Fruit fly (Drosophila melanogaster) whole organism, prepupa: ENCODE results near the gene CG10809.
A peak's percentile ranks its signal among the peaks of the same experiment; 100 is the strongest.

Experiments used
- Blimp-1 ChIP-seq: fragments of 200-800 bp; sonication (Bioruptor generic); optimal IDR thresholded peaks from 3 replicates; lab custom pipeline; 2017; ENCODE audit warnings: missing biosample characterization, missing genetic modification characterization, mild to moderate bottlenecking, moderate library complexity, missing genetic modification reagents
- CG10669 ChIP-seq: fragments of 200-800 bp; sonication (Bioruptor generic); optimal IDR thresholded peaks from 3 replicates; lab custom pipeline; 2018; ENCODE audit warnings: missing biosample characterization, mild to moderate bottlenecking, missing genetic modification characterization, moderate library complexity
- CG11294 ChIP-seq: fragments of 200-800 bp; sonication (Bioruptor generic); IDR thresholded peaks from 2 replicates; pipeline ENCODE4 v1.3.6; 2022; ENCODE audit warnings: missing biosample characterization, missing genetic modification characterization
- CG11902 ChIP-seq: fragments of 200-800 bp; sonication (Bioruptor generic); optimal IDR thresholded peaks from 3 replicates; lab custom pipeline; 2016; ENCODE audit warnings: missing biosample characterization, missing genetic modification characterization
- CG15336 ChIP-seq: fragments of 200-800 bp; sonication (Bioruptor generic); IDR thresholded peaks from 2 replicates; pipeline ENCODE4 v1.3.6; 2022; ENCODE audit warnings: missing biosample characterization, missing genetic modification characterization
- CG1621 ChIP-seq: fragments of 200-800 bp; sonication (Bioruptor generic); optimal IDR thresholded peaks from 3 replicates; lab custom pipeline; 2018; ENCODE audit warnings: missing biosample characterization, mild to moderate bottlenecking, missing genetic modification characterization
- CG16779 ChIP-seq: fragments of 200-800 bp; sonication (Bioruptor generic); optimal IDR thresholded peaks from 3 replicates; lab custom pipeline; 2017; ENCODE audit warnings: missing biosample characterization, mild to moderate bottlenecking, missing genetic modification characterization
- CG3032 ChIP-seq: fragments of 200-800 bp; optimal IDR thresholded peaks from 2 replicates; lab custom pipeline; 2019; ENCODE audit warnings: missing biosample characterization, mild to moderate bottlenecking, missing genetic modification characterization, moderate library complexity
- CG32006 ChIP-seq: fragments of 200-800 bp; sonication (Bioruptor generic); optimal IDR thresholded peaks from 3 replicates; lab custom pipeline; 2017; ENCODE audit warnings: missing biosample characterization, mild to moderate bottlenecking, missing genetic modification characterization
- CG3919 ChIP-seq: fragments of 200-800 bp; sonication (Bioruptor generic); optimal IDR thresholded peaks from 3 replicates; lab custom pipeline; 2016; ENCODE audit warnings: missing biosample characterization, missing genetic modification characterization
- CG4318 ChIP-seq: fragments of 200-800 bp; sonication (Bioruptor generic); optimal IDR thresholded peaks from 3 replicates; lab custom pipeline; 2017; ENCODE audit warnings: missing biosample characterization, mild to moderate bottlenecking, missing genetic modification characterization
- CG6163 ChIP-seq: fragments of 200-800 bp; sonication (Bioruptor generic); IDR thresholded peaks from 3 replicates; pipeline ENCODE4 v1.3.6; 2022; ENCODE audit warnings: missing biosample characterization, missing genetic modification characterization
- CG6276 ChIP-seq: fragments of 200-800 bp; sonication (Bioruptor generic); optimal IDR thresholded peaks from 2 replicates; lab custom pipeline; 2017; ENCODE audit warnings: missing biosample characterization, mild to moderate bottlenecking, missing genetic modification characterization
- CG6808 ChIP-seq: fragments of 200-800 bp; sonication (Bioruptor generic); optimal IDR thresholded peaks from 3 replicates; lab custom pipeline; 2017; ENCODE audit warnings: missing biosample characterization, missing genetic modification characterization, mild to moderate bottlenecking, moderate library complexity, missing genetic modification reagents
- CG6854 ChIP-seq: fragments of 200-800 bp; sonication (Bioruptor generic); optimal IDR thresholded peaks from 2 replicates; lab custom pipeline; 2017; ENCODE audit warnings: missing biosample characterization, mild to moderate bottlenecking, missing genetic modification characterization
- CG7368 ChIP-seq: fragments of 200-800 bp; sonication (Bioruptor generic); optimal IDR thresholded peaks from 3 replicates; lab custom pipeline; 2016; ENCODE audit warnings: missing biosample characterization, missing genetic modification characterization
- CG8319 ChIP-seq: fragments of 200-800 bp; sonication (Bioruptor generic); optimal IDR thresholded peaks from 3 replicates; lab custom pipeline; 2016; ENCODE audit warnings: missing biosample characterization, missing genetic modification characterization
- CG9139 ChIP-seq: fragments of 200-800 bp; sonication (Bioruptor generic); optimal IDR thresholded peaks from 3 replicates; lab custom pipeline; 2017; ENCODE audit warnings: missing biosample characterization, mild to moderate bottlenecking, missing genetic modification characterization
- Eip75B ChIP-seq: fragments of 200-800 bp; sonication (Bioruptor generic); optimal IDR thresholded peaks from 3 replicates; lab custom pipeline; 2016; ENCODE audit warnings: missing biosample characterization, missing genetic modification characterization
- Eip93F ChIP-seq: fragments of 200-800 bp; sonication (Bioruptor generic); optimal IDR thresholded peaks from 2 replicates; lab custom pipeline; 2016; ENCODE audit warnings: missing biosample characterization, mild to moderate bottlenecking, missing genetic modification characterization
- Ets21C ChIP-seq: fragments of 200-800 bp; sonication (Bioruptor generic); optimal IDR thresholded peaks from 3 replicates; lab custom pipeline; 2016; ENCODE audit warnings: missing biosample characterization, missing genetic modification characterization
- Ets96B ChIP-seq: fragments of 200-800 bp; optimal IDR thresholded peaks from 2 replicates; lab custom pipeline; 2019; ENCODE audit warnings: missing biosample characterization, mild to moderate bottlenecking, missing genetic modification characterization, moderate library complexity
- Hr38 ChIP-seq: sonication (Bioruptor generic); optimal IDR thresholded peaks from 2 replicates; lab custom pipeline; 2016; ENCODE audit warnings: missing biosample characterization, missing genetic modification characterization
- Hr39 ChIP-seq: fragments of 200-800 bp; sonication (Bioruptor generic); optimal IDR thresholded peaks from 2 replicates; lab custom pipeline; 2016; ENCODE audit warnings: missing biosample characterization, missing genetic modification characterization
- Hr4 ChIP-seq: fragments of 200-800 bp; sonication (Bioruptor generic); optimal IDR thresholded peaks from 3 replicates; lab custom pipeline; 2016; ENCODE audit warnings: missing biosample characterization, missing genetic modification characterization
- Lpt ChIP-seq: fragments of 200-800 bp; sonication (Bioruptor generic); optimal IDR thresholded peaks from 3 replicates; lab custom pipeline; 2016; ENCODE audit warnings: missing biosample characterization, missing genetic modification characterization
- Met ChIP-seq: fragments of 200-800 bp; sonication (Bioruptor generic); optimal IDR thresholded peaks from 3 replicates; lab custom pipeline; 2016; ENCODE audit warnings: missing biosample characterization, missing genetic modification characterization
- Smox ChIP-seq: fragments of 200-800 bp; sonication (Bioruptor generic); optimal IDR thresholded peaks from 3 replicates; lab custom pipeline; 2016; ENCODE audit warnings: missing biosample characterization, missing genetic modification characterization
- Sox102F ChIP-seq: fragments of 200-800 bp; sonication (Bioruptor generic); optimal IDR thresholded peaks from 2 replicates; lab custom pipeline; 2016; ENCODE audit warnings: missing biosample characterization, mild to moderate bottlenecking, missing genetic modification characterization
- Sox14 ChIP-seq: fragments of 200-800 bp; sonication (Bioruptor generic); optimal IDR thresholded peaks from 3 replicates; lab custom pipeline; 2016; ENCODE audit warnings: missing biosample characterization, missing genetic modification characterization
- achi ChIP-seq: fragments of 200-800 bp; sonication (Bioruptor generic); optimal IDR thresholded peaks from 3 replicates; lab custom pipeline; 2016; ENCODE audit warnings: missing biosample characterization, missing genetic modification characterization
- cyc ChIP-seq: fragments of 200-800 bp; sonication (Bioruptor generic); optimal IDR thresholded peaks from 3 replicates; lab custom pipeline; 2016; ENCODE audit warnings: missing biosample characterization, missing genetic modification characterization
- dac ChIP-seq: fragments of 200-800 bp; sonication (Bioruptor generic); optimal IDR thresholded peaks from 2 replicates; lab custom pipeline; 2017; ENCODE audit warnings: missing biosample characterization, mild to moderate bottlenecking, missing genetic modification characterization
- dsx ChIP-seq: fragments of 200-800 bp; optimal IDR thresholded peaks from 3 replicates; lab custom pipeline; 2019; ENCODE audit warnings: missing biosample characterization, mild to moderate bottlenecking, missing genetic modification characterization, moderate library complexity; ENCODE audit not compliant: poor library complexity, severe bottlenecking
- eg ChIP-seq: fragments of 200-800 bp; sonication (Bioruptor generic); IDR thresholded peaks from 3 replicates; pipeline ENCODE4 v1.3.6; 2022; ENCODE audit warnings: missing biosample characterization, missing genetic modification characterization
- esn ChIP-seq: fragments of 200-800 bp; sonication (Bioruptor generic); optimal IDR thresholded peaks from 2 replicates; lab custom pipeline; 2016; ENCODE audit warnings: missing biosample characterization, mild to moderate bottlenecking, missing genetic modification characterization, moderate library complexity
- fd59A ChIP-seq: fragments of 200-800 bp; sonication (Bioruptor generic); optimal IDR thresholded peaks from 2 replicates; lab custom pipeline; 2017; ENCODE audit warnings: missing biosample characterization, mild to moderate bottlenecking, missing genetic modification characterization, missing genetic modification reagents
- fkh ChIP-seq: fragments of 200-800 bp; sonication (Bioruptor generic); optimal IDR thresholded peaks from 3 replicates; lab custom pipeline; 2017; ENCODE audit warnings: missing biosample characterization, mild to moderate bottlenecking, missing genetic modification characterization, moderate library complexity
- lz ChIP-seq: fragments of 200-800 bp; sonication (Bioruptor generic); optimal IDR thresholded peaks from 3 replicates; lab custom pipeline; 2016; ENCODE audit warnings: missing biosample characterization, missing genetic modification characterization
- net ChIP-seq: fragments of 200-800 bp; sonication (Bioruptor generic); optimal IDR thresholded peaks from 3 replicates; lab custom pipeline; 2016; ENCODE audit warnings: missing biosample characterization, missing genetic modification characterization
- pdm3 ChIP-seq: fragments of 200-800 bp; sonication (Bioruptor generic); optimal IDR thresholded peaks from 3 replicates; lab custom pipeline; 2016; ENCODE audit warnings: missing biosample characterization, missing genetic modification characterization
- salr ChIP-seq, 2 experiments: fragments of 200-800 bp; sonication (Bioruptor generic); optimal IDR thresholded peaks; 3 replicates each; lab custom pipeline; 2016 to 2018; ENCODE audit warnings: missing biosample characterization in 2 of 2, missing genetic modification characterization in 2 of 2, mild to moderate bottlenecking in 1 of 2
- spab ChIP-seq: fragments of 200-800 bp; sonication (Bioruptor generic); optimal IDR thresholded peaks from 2 replicates; lab custom pipeline; 2017; ENCODE audit warnings: missing biosample characterization, mild to moderate bottlenecking, missing genetic modification characterization, missing genetic modification reagents
- ss ChIP-seq, 2 experiments: fragments of 200-800 bp; sonication (Bioruptor generic); optimal IDR thresholded peaks; 2 replicates in 1 of 2; 3 replicates in 1 of 2; lab custom pipeline; 2017 to 2018; ENCODE audit warnings: mild to moderate bottlenecking in 2 of 2, missing biosample characterization in 2 of 2, missing genetic modification characterization in 2 of 2, moderate library complexity in 1 of 2
- svp ChIP-seq: fragments of 200-800 bp; sonication (Bioruptor generic); peaks from one replicate; lab custom pipeline; 2016; ENCODE audit warnings: missing biosample characterization, missing genetic modification characterization

CG10809 gene

DNA sequence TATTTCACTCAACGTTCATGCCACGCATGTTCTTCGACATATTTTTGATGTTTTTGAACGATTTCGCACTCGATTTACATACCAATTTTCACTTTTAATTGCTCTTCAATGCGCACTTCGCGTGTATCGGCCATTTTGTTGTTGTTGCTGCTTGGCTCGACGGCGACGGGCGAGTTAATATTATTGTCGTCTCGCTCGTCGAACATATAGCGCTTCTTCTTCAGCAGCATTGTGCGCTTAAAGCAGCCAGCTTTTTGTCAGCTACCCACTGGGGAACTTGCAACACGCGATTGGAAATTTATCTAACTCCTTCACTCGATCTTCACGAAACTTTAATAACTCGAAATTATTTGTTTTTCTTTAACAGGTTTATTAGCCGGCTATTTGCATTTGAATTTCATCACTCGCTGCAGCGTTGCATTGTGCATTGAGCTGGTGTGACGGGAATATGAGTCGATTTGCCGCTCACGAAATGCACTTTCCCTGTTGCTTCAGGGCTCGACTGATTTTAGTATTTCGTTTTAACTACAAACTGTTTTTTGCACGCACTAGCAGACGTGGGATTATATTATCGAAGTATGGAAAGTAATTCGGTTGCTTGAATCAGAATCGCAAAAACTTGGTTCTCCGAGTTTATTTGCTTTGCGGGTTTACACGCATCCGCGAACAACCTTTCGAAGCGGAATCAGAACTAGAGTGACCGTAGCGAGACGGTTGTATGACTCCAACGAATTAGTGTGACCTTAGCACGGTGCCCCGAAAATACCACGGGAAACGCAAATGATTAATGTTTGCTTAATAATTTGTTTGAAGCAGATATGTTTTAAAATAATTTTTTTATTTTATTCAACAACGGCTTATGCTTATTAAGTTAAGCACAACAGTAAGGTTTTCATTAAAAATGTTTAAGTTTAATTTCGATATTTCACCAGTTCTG lies 4.8 kb downstream of the CG10809 start, which contains the start of gene RasGAP1 (continued):
- TF ChIP-seq Eip75B (GFP tag; lab: Kevin White, UChicago) (no peak), Smox (GFP tag; lab: Kevin White, UChicago) (no peak), dac (GFP tag; lab: Kevin White, UChicago) (no peak), spab (GFP tag; lab: Kevin White, UChicago) (no peak), Blimp-1 (GFP tag; lab: Kevin White, UChicago) (peak; percentile 67), Ets21C (GFP tag; lab: Kevin White, UChicago) (no peak), fkh (GFP tag; lab: Kevin White, UChicago) (peak; percentile 79), eg (GFP tag; lab: Robert Waterston, UW) (0 out of 3 replicates have a peak, but pooled peaks have one; percentile 10), CG15336 (0 out of 2 replicates have a peak, but pooled peaks have one; percentile 8), fd59A (no peak), ss (GFP tag; optimal IDR thresholded peaks at IDR 0.05; lab: Kevin White, UChicago) (no peak), Hr38 (GFP tag; lab: Kevin White, UChicago) (no peak), cyc (GFP tag; lab: Kevin White, UChicago) (no peak)

DNA sequence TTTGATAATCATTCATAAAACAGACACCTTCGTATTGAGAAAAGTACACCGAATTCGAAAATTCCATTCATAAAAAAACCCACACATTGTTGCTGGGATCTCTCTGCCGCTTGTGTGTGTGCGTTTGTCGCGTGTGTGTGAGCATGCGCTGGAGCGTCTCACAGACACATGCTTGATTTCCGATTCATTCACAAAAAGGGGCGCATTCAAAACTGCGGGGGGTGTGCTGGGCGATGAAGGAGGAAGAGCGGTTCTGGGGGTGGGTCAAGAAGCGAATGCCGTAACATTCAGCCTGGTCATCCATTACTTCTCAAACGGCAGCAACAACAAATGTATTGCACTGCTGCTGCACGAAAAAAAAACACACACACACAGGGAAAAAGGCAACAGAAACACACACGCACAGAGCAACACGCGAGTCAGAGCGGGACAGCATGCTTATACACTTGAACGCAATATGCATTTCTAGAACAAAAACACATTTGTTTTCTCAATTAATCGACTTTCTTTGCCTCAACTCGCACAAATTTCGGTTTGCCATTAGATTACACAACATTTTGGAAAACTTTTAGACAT lies 5.7 kb downstream of the CG10809 start:
- TF ChIP-seq Hr39, result no peak
- no peak for TF ChIP-seq CG11902 (GFP tag; lab: Kevin White, UChicago)
- TF ChIP-seq Sox102F (GFP tag; lab: Kevin White, UChicago), result no peak
- no peak for TF ChIP-seq CG1621 (tag; lab: Kevin White, UChicago)
- no peak for TF ChIP-seq CG4318
- peak in 1 of 2 experiments; percentile 7 for TF ChIP-seq salr (GFP tag; optimal IDR thresholded peaks at IDR 0.05; lab: Kevin White, UChicago)
- no peak for TF ChIP-seq Ets21C (GFP tag; lab: Kevin White, UChicago)
- no peak for TF ChIP-seq CG11294
- no peak for TF ChIP-seq achi (GFP tag; lab: Kevin White, UChicago)
- TF ChIP-seq dsx (GFP tag; lab: Kevin White, UChicago), result peak; percentile 95
- TF ChIP-seq Hr4, result no peak
- no peak for TF ChIP-seq CG10669 (GFP tag; lab: Kevin White, UChicago)
- peak; percentile 66 for TF ChIP-seq CG6163
- no peak for TF ChIP-seq spab (GFP tag; lab: Kevin White, UChicago)
- TF ChIP-seq esn, result no peak
- no peak for TF ChIP-seq CG3032 (tag; lab: Kevin White, UChicago)
- TF ChIP-seq Sox14 (GFP tag; lab: Kevin White, UChicago), result peak; percentile 62
- TF ChIP-seq CG6808 (GFP tag; lab: Kevin White, UChicago), result no peak
- TF ChIP-seq net, result no peak
- no peak for TF ChIP-seq lz (GFP tag; lab: Kevin White, UChicago)
- peak; percentile 14 for TF ChIP-seq fkh (GFP tag; lab: Kevin White, UChicago)
- peak; percentile 1 for TF ChIP-seq Ets96B (tag; lab: Kevin White, UChicago)
- TF ChIP-seq Blimp-1 (GFP tag; lab: Kevin White, UChicago), result no peak
- no peak for TF ChIP-seq CG32006 (GFP tag; lab: Kevin White, UChicago)
- no peak for TF ChIP-seq Met (GFP tag; lab: Kevin White, UChicago)
- no peak for TF ChIP-seq CG8319
- no peak for TF ChIP-seq CG6854 (GFP tag; lab: Kevin White, UChicago)
- peak; percentile 1 for TF ChIP-seq CG6276
- TF ChIP-seq CG7368 (GFP tag; lab: Kevin White, UChicago), result peak; percentile 14
- TF ChIP-seq CG16779 (tag; lab: Kevin White, UChicago), result peak; percentile 56
- no peak for TF ChIP-seq Smox (GFP tag; lab: Kevin White, UChicago)
- TF ChIP-seq CG3919, result peak; percentile 42
- peak; percentile 72 for TF ChIP-seq svp (GFP tag; lab: Kevin White, UChicago)
- TF ChIP-seq cyc (GFP tag; lab: Kevin White, UChicago), result no peak
- TF ChIP-seq Lpt (GFP tag; lab: Kevin White, UChicago), result no peak
- no peak for TF ChIP-seq Eip93F (GFP tag; lab: Kevin White, UChicago)
- TF ChIP-seq Eip75B (GFP tag; lab: Kevin White, UChicago), result peak; percentile 37
- TF ChIP-seq CG15336, result no peak; the same call in 1 of the 2 replicates
- TF ChIP-seq CG9139 (GFP tag; lab: Kevin White, UChicago), result no peak
- no peak for TF ChIP-seq pdm3 (GFP tag; lab: Kevin White, UChicago)
